Fruit fly (Drosophila melanogaster) ovary, adult (tissue): ENCODE measurements around the gene Sys1.

ENCODE experiments used
- CG17801 ChIP-seq: fragments of 200-800 bp; optimal IDR thresholded peaks from 2 replicates; lab custom pipeline; 2019; ENCODE audit warnings: missing biosample characterization, mild to moderate bottlenecking, missing genetic modification characterization, moderate library complexity; ENCODE audit not compliant: partially characterized antibody

The Sys1 gene

DNA sequence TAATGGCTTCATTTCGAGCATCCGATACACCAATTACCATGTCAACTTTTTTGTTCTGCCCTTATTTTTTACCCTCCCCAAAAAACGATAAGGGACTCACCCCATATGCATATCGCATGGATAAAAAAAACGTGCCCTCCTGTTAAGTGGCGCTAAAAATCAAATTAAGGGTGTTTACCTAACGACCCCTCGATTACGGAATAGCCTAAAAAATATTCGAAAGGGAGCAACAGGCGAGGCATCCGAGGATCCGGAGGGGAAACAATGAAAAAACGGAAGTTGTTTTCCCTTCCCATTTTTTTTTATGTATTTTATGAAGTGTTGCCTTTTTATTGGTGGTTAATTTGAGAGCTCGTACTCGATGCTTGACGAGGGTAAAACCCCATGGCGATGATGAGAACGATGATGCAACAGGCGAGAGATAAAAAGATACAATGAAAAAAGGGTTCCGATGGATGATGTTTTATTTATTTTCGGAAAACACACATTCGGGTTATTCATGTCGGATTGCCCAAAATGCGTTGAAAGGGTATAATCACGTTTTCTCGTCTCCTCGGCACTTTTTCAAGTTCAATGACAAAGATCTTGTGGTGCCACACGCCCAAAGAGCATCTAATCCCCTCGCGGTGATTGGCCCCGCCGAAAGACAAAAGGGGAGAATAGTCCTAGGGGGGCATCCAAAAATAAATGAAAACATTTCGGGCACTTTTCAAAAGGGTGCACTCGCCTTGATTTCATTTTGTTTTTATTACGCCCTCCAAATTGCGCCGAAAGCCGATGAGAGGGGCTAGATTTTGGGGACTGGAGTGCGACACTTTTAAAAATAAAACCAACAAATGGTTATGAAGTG is 31.9 kb downstream of the Sys1 start, which contains the start of gene CG44227:
TSS of gene CG44227 (minus strand) at position 849 of the 850 bp plus-strand sequence.
- no peak for TF ChIP-seq CG17801 (GFP tag; lab: Kevin White, UChicago)

DNA sequence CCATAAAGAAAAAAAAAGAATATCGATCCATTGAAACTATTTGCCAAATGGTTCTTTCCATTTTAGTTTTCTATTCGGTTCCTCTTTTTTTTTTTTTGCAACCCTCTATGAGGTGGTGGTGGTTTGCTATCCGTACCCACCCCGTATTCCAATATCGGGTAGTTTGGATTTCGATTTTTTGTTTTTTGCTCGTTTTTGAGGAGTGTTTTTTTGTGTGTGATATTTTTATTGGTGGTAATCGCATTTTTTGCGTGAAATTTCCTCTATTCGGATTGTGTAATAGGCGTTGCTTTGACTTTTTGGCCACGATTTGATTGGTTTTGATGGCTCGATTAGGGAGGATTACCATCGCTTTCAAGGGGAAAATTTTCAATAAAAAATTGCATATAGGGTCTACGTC is 33.8 kb downstream of the Sys1 start:
- TF ChIP-seq CG17801 (GFP tag; lab: Kevin White, UChicago), result no peak

DNA sequence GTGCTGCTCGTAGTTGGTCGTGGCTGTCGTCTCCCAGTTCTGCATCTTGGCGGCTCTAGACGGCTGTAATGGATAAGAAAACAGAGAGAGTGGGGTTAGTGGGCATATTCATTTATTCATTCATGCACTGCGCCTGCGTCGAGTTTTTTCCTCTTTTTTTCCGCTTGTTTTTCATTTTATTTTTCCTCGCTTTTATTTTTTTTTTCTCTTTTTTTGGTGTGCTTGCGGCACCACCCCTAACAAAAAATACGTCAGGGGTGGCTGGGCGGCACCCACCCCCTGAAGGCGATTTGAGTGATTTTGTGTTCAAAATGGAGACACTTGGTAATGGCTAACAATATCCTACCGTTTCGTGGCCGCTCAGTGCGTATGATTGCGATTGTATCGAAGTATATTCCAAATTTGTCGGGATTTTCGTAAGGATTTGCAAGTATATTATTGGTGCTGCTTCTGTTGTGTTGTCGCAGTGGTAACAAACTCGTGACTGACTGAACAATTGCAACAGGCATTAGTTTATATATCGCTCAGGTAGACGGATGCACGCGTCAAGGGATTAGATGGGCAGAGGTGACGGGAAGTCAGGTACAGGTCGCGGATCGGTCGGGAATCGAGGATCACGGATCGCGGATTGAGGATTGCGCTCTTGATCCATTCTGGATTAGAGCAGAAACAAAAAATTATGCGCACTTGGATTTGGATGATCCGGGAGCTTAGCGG is 41.6 kb downstream of the Sys1 start:
- no peak for TF ChIP-seq CG17801 (GFP tag; lab: Kevin White, UChicago)

DNA sequence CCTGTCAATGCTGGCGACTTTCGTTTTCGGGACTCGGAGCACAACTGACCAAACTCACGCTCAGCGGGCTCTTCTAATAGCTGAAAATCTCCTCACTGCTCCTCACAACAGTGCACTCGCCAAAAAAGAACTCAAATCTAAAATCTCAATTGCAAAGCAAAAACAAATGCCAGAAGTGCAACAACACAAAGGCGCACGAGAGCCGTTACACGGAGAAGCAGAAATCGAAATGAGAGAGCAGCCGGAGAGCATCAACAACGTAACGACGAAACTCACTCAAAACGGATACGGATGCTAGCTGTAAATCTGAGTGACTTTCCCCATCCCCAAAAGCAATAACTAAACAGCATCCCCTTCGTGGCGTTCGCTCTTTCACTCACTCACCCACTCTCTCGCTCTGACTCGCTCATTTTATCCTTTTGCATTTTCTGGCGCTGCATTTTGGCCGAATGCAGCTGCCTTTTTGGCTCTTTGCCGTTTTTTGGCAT is 45.2 kb downstream of the Sys1 start, which contains the start of gene hb:
TSS of gene hb (minus strand) at position 51 of the 488 bp plus-strand sequence.
- TF ChIP-seq CG17801 (GFP tag; lab: Kevin White, UChicago), result no peak

DNA sequence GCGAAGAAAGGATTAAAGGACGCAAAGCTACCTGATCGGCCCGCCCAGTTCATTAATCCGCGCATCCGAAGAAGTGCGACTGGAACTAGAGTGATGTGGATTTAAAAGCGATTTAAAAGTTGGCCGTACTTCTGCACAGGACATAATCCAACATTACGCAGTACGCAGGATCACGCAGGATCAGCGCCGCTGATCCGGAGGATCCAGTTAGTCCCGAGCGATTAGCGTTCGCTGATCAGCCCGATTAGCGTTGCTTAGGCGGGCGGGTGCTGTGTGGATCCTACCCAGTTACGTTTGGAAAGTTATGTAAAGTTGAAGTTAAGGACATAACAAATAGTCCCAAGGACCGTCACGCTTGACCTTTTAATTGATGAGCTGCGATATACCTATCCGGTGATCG is 46.6 kb downstream of the Sys1 start:
- TF ChIP-seq CG17801 (GFP tag; lab: Kevin White, UChicago), result no peak

DNA sequence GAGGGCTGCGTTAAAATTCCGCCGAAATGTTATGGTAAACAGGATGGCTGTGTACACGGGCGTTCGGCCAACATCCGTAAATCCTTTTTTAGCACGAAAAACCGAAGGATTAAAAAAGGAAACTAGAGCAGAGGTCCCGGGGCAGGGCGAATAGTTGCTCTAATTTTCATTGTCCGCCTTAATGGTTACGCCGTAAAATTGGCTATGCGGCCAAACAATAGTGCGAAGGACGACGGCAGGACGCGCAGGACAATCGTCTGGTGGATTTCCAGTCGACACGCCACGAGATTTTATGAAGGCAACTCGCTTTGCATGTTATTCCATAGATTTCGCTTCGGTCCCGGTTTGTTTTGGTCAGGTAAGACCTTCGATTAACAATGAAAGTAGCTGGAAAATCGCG is 48.0 kb downstream of the Sys1 start:
- TF ChIP-seq CG17801 (GFP tag; lab: Kevin White, UChicago), result no peak

DNA sequence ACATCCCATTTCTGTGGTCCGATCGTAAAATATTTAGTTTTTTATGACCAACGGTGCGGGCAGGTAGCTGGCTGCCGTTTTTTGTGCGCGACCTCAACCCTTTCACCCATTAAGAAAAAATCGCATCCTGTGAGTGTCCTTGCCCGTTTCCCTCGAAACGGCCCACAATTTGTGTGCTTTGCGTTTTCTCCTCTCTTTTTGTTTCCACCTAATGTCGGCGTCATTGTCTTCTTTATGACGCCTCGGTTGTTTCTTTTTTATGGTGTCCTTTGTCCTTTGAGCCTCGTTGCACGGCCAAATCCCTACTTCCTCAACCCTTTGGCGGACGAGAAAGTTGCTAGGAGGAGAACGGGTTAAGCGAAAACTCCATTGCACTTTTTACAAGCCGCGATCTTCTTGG is 48.6 kb downstream of the Sys1 start:
- TF ChIP-seq CG17801 (GFP tag; lab: Kevin White, UChicago), result no peak
